Fruit fly (Drosophila melanogaster) whole organism, embryonic: ENCODE data around the gene CG9107.

Experiments used
- Adf1 ChIP-seq: fragments of 200-800 bp; sonication (Bioruptor generic); IDR thresholded peaks from 2 replicates; pipeline ENCODE4 v1.3.6; 2022; ENCODE audit warnings: missing biosample characterization, missing genetic modification characterization
- Aef1 ChIP-seq: fragments of 200-800 bp; sonication (Bioruptor generic); IDR thresholded peaks from 3 replicates; pipeline ENCODE4 v1.3.6; 2022; ENCODE audit warnings: missing biosample characterization, missing genetic modification characterization
- B-H1 ChIP-seq: fragments of 200-800 bp; sonication (Bioruptor generic); IDR thresholded peaks from 3 replicates; pipeline ENCODE4 v1.3.6; 2022; ENCODE audit warnings: missing biosample characterization, missing genetic modification characterization
- CG10565 ChIP-seq: fragments of 200-800 bp; sonication (Bioruptor generic); optimal IDR thresholded peaks from 3 replicates; lab custom pipeline; 2016; ENCODE audit warnings: missing biosample characterization, mild to moderate bottlenecking, missing genetic modification characterization
- CG12299 ChIP-seq: fragments of 200-800 bp; sonication (Bioruptor generic); optimal IDR thresholded peaks from 2 replicates; lab custom pipeline; 2018; ENCODE audit warnings: missing biosample characterization, mild to moderate bottlenecking, missing genetic modification characterization
- CG12391 ChIP-seq: fragments of 200-800 bp; sonication (Bioruptor generic); optimal IDR thresholded peaks from 3 replicates; lab custom pipeline; 2018; ENCODE audit warnings: missing biosample characterization, mild to moderate bottlenecking, missing genetic modification characterization, moderate library complexity
- CG15073 ChIP-seq: fragments of 200-800 bp; sonication (Bioruptor generic); optimal IDR thresholded peaks from 2 replicates; lab custom pipeline; 2016; ENCODE audit warnings: missing biosample characterization, missing genetic modification characterization
- CG15601 ChIP-seq: fragments of 200-800 bp; sonication (Bioruptor generic); optimal IDR thresholded peaks from 3 replicates; lab custom pipeline; 2019; ENCODE audit warnings: missing biosample characterization, mild to moderate bottlenecking, missing genetic modification characterization, moderate library complexity
- CG1647 ChIP-seq: fragments of 200-800 bp; sonication (Bioruptor generic); optimal IDR thresholded peaks from 3 replicates; lab custom pipeline; 2016; ENCODE audit warnings: missing biosample characterization, missing genetic modification characterization
- CG17359 ChIP-seq: fragments of 200-800 bp; sonication (Bioruptor generic); optimal IDR thresholded peaks from 3 replicates; lab custom pipeline; 2018; ENCODE audit warnings: missing biosample characterization, mild to moderate bottlenecking, missing genetic modification characterization, moderate library complexity
- CG17612 ChIP-seq: fragments of 200-800 bp; sonication (Bioruptor generic); IDR thresholded peaks from 2 replicates; pipeline ENCODE4 v1.3.6; 2022; ENCODE audit warnings: missing biosample characterization, missing genetic modification characterization
- CG17802 ChIP-seq: fragments of 200-800 bp; sonication (Bioruptor generic); optimal IDR thresholded peaks from 2 replicates; lab custom pipeline; 2018; ENCODE audit warnings: missing biosample characterization, mild to moderate bottlenecking, missing genetic modification characterization, moderate library complexity
- CG2875 ChIP-seq: fragments of 200-800 bp; sonication (Bioruptor generic); optimal IDR thresholded peaks from 2 replicates; lab custom pipeline; 2017; ENCODE audit warnings: missing biosample characterization, mild to moderate bottlenecking, missing genetic modification characterization, missing genetic modification reagents
- CG4328 ChIP-seq: fragments of 200-800 bp; sonication (Bioruptor generic); optimal IDR thresholded peaks from 3 replicates; lab custom pipeline; 2017; ENCODE audit warnings: missing biosample characterization, missing genetic modification reagents, missing genetic modification characterization
- CG6689 ChIP-seq: fragments of 200-800 bp; sonication (Bioruptor generic); IDR thresholded peaks from 2 replicates; pipeline ENCODE4 v1.3.6; 2022; ENCODE audit warnings: missing biosample characterization, missing genetic modification characterization
- CG6791 ChIP-seq: fragments of 200-800 bp; sonication (Bioruptor generic); IDR thresholded peaks from 3 replicates; pipeline ENCODE4 v1.3.6; 2022; ENCODE audit warnings: missing biosample characterization, missing genetic modification characterization; ENCODE audit not compliant: partially characterized antibody
- CG7556 ChIP-seq: fragments of 200-800 bp; sonication (Bioruptor generic); optimal IDR thresholded peaks from 2 replicates; lab custom pipeline; 2017; ENCODE audit warnings: missing biosample characterization, mild to moderate bottlenecking, missing genetic modification characterization
- CG9215 ChIP-seq: fragments of 200-800 bp; sonication (Bioruptor generic); IDR thresholded peaks from 2 replicates; pipeline ENCODE4 v1.3.6; 2022; ENCODE audit warnings: missing biosample characterization, missing genetic modification characterization
- CG9609 ChIP-seq: fragments of 200-800 bp; sonication (Bioruptor generic); optimal IDR thresholded peaks from 3 replicates; lab custom pipeline; 2016; ENCODE audit warnings: missing biosample characterization, missing genetic modification characterization
- CG9727 ChIP-seq: fragments of 200-800 bp; sonication (Bioruptor generic); optimal IDR thresholded peaks from 3 replicates; lab custom pipeline; 2017; ENCODE audit warnings: missing biosample characterization, mild to moderate bottlenecking, missing genetic modification characterization
- Chrac-16 ChIP-seq: fragments of 200-800 bp; sonication (Bioruptor generic); optimal IDR thresholded peaks from 3 replicates; lab custom pipeline; 2016; ENCODE audit warnings: missing biosample characterization, missing genetic modification characterization
- Eip74EF ChIP-seq, 2 experiments: fragments of 200-800 bp in 1 of 2; fragments of >200 bp in 1 of 2; sonication (Bioruptor generic) in 1 of 2; optimal IDR thresholded peaks; 2 replicates each; lab custom pipeline; 2017 to 2019; ENCODE audit warnings: missing biosample characterization in 2 of 2, missing genetic modification characterization in 2 of 2, mild to moderate bottlenecking in 1 of 2, moderate library complexity in 1 of 2
- Lpt ChIP-seq: fragments of >200 bp; optimal IDR thresholded peaks from 2 replicates; lab custom pipeline; 2018; ENCODE audit warnings: missing biosample characterization, missing genetic modification characterization
- Mes4 ChIP-seq: fragments of 200-800 bp; sonication (Bioruptor generic); optimal IDR thresholded peaks from 2 replicates; lab custom pipeline; 2016; ENCODE audit warnings: missing biosample characterization, missing genetic modification characterization
- Nf-YC ChIP-seq: fragments of 200-800 bp; optimal IDR thresholded peaks from 3 replicates; lab custom pipeline; 2019; ENCODE audit warnings: missing biosample characterization, mild to moderate bottlenecking, missing genetic modification characterization, moderate library complexity
- NfI ChIP-seq: fragments of 200-800 bp; sonication (Bioruptor generic); optimal IDR thresholded peaks from 3 replicates; lab custom pipeline; 2018; ENCODE audit warnings: missing biosample characterization, mild to moderate bottlenecking, missing genetic modification characterization, moderate library complexity
- Oli ChIP-seq: fragments of 200-800 bp; sonication (Bioruptor generic); optimal IDR thresholded peaks from 2 replicates; lab custom pipeline; 2018; ENCODE audit warnings: missing biosample characterization, mild to moderate bottlenecking, missing genetic modification characterization, moderate library complexity
- al ChIP-seq: fragments of 200-800 bp; sonication (Bioruptor generic); IDR thresholded peaks from 2 replicates; pipeline ENCODE4 v1.3.6; 2022; ENCODE audit warnings: missing biosample characterization, missing genetic modification characterization
- aop ChIP-seq: fragments of 200-800 bp; sonication (Bioruptor generic); IDR thresholded peaks from 2 replicates; pipeline ENCODE4 v1.3.6; 2022; ENCODE audit warnings: missing biosample characterization, missing genetic modification characterization
- ap ChIP-seq: fragments of 200-800 bp; sonication (Bioruptor generic); IDR thresholded peaks from 2 replicates; pipeline ENCODE4 v1.3.6; 2022; ENCODE audit warnings: missing biosample characterization, missing genetic modification characterization
- ara ChIP-seq: fragments of 200-800 bp; sonication (Bioruptor generic); IDR thresholded peaks from 2 replicates; pipeline ENCODE4 v1.3.6; 2022; ENCODE audit warnings: missing biosample characterization, missing genetic modification characterization
- ato ChIP-seq: fragments of 200-800 bp; sonication (Bioruptor generic); IDR thresholded peaks from 2 replicates; pipeline ENCODE4 v1.3.6; 2022; ENCODE audit warnings: missing biosample characterization, missing genetic modification characterization; ENCODE audit not compliant: partially characterized antibody
- az2 ChIP-seq: fragments of 200-800 bp; sonication (Bioruptor generic); optimal IDR thresholded peaks from 3 replicates; lab custom pipeline; 2016; ENCODE audit warnings: missing biosample characterization, missing genetic modification characterization
- bbx ChIP-seq: fragments of 200-800 bp; sonication (Bioruptor generic); IDR thresholded peaks from 2 replicates; pipeline ENCODE4 v1.3.6; 2022; ENCODE audit warnings: missing biosample characterization, missing genetic modification characterization; ENCODE audit not compliant: partially characterized antibody
- croc ChIP-seq: fragments of 200-800 bp; sonication (Bioruptor generic); conservative IDR thresholded peaks from 3 replicates; pipeline ENCODE4 v1.3.6; 2022; ENCODE audit warnings: missing biosample characterization, missing genetic modification characterization
- dmrt99B ChIP-seq: fragments of 200-800 bp; sonication (Bioruptor generic); optimal IDR thresholded peaks from 2 replicates; lab custom pipeline; 2018; ENCODE audit warnings: missing biosample characterization, mild to moderate bottlenecking, missing genetic modification characterization, moderate library complexity
- gfzf ChIP-seq: fragments of 200-800 bp; sonication (Bioruptor generic); optimal IDR thresholded peaks from 2 replicates; lab custom pipeline; 2016; ENCODE audit warnings: missing biosample characterization, mild to moderate bottlenecking, missing genetic modification characterization, moderate library complexity
- gsb ChIP-seq: fragments of 200-800 bp; sonication (Bioruptor generic); IDR thresholded peaks from 2 replicates; pipeline ENCODE4 v1.3.6; 2022; ENCODE audit warnings: missing biosample characterization, missing genetic modification characterization
- ind ChIP-seq: fragments of 200-800 bp; sonication (Bioruptor generic); optimal IDR thresholded peaks from 3 replicates; lab custom pipeline; 2016; ENCODE audit warnings: missing biosample characterization, missing genetic modification characterization
- kay ChIP-seq: fragments of 200-800 bp; sonication (Bioruptor generic); optimal IDR thresholded peaks from 2 replicates; lab custom pipeline; 2016; ENCODE audit warnings: missing biosample characterization, missing genetic modification characterization
- ken ChIP-seq: fragments of 200-800 bp; sonication (Bioruptor generic); IDR thresholded peaks from 3 replicates; pipeline ENCODE4 v1.3.6; 2022; ENCODE audit warnings: missing biosample characterization, missing genetic modification characterization
- phol ChIP-seq: fragments of 200-800 bp; sonication (Bioruptor generic); optimal IDR thresholded peaks from 3 replicates; lab custom pipeline; 2018; ENCODE audit warnings: missing biosample characterization, mild to moderate bottlenecking, missing genetic modification characterization, moderate library complexity
- pnt ChIP-seq: fragments of 200-800 bp; sonication (Bioruptor generic); optimal IDR thresholded peaks from 3 replicates; lab custom pipeline; 2016; ENCODE audit warnings: missing biosample characterization, missing genetic modification characterization
- psq ChIP-seq: fragments of 200-800 bp; sonication (Bioruptor generic); optimal IDR thresholded peaks from 2 replicates; lab custom pipeline; 2017; ENCODE audit warnings: missing biosample characterization, missing genetic modification characterization
- pzg ChIP-seq: fragments of 200-800 bp; sonication (Bioruptor generic); optimal IDR thresholded peaks from 3 replicates; lab custom pipeline; 2018; ENCODE audit warnings: missing biosample characterization, mild to moderate bottlenecking, missing genetic modification characterization, moderate library complexity
- salm ChIP-seq: fragments of 200-800 bp; sonication (Bioruptor generic); optimal IDR thresholded peaks from 2 replicates; lab custom pipeline; 2018; ENCODE audit warnings: missing biosample characterization, mild to moderate bottlenecking, missing genetic modification characterization
- sima ChIP-seq: fragments of 200-800 bp; sonication (Bioruptor generic); optimal IDR thresholded peaks from 2 replicates; lab custom pipeline; 2016; ENCODE audit warnings: missing biosample characterization, missing genetic modification characterization
- slp2 ChIP-seq: fragments of 200-800 bp; sonication (Bioruptor generic); optimal IDR thresholded peaks from 2 replicates; lab custom pipeline; 2016; ENCODE audit warnings: missing biosample characterization, missing genetic modification characterization
- tap ChIP-seq: fragments of 200-800 bp; optimal IDR thresholded peaks from 3 replicates; lab custom pipeline; 2019; ENCODE audit warnings: missing biosample characterization, mild to moderate bottlenecking, missing genetic modification characterization, moderate library complexity
- twi ChIP-seq: fragments of 200-800 bp; optimal IDR thresholded peaks from 2 replicates; lab custom pipeline; 2019; ENCODE audit warnings: missing biosample characterization, mild to moderate bottlenecking, missing genetic modification characterization, moderate library complexity
- wdn ChIP-seq: fragments of 200-800 bp; sonication (Bioruptor generic); IDR thresholded peaks from 2 replicates; pipeline ENCODE4 v1.3.6; 2022; ENCODE audit warnings: missing biosample characterization, missing genetic modification characterization
- yki ChIP-seq: fragments of >200 bp; optimal IDR thresholded peaks from 3 replicates; lab custom pipeline; 2018
- zf30C ChIP-seq: fragments of 200-800 bp; sonication (Bioruptor generic); optimal IDR thresholded peaks from 3 replicates; lab custom pipeline; 2018; ENCODE audit warnings: missing biosample characterization, mild to moderate bottlenecking, missing genetic modification characterization

CG9107 gene

DNA sequence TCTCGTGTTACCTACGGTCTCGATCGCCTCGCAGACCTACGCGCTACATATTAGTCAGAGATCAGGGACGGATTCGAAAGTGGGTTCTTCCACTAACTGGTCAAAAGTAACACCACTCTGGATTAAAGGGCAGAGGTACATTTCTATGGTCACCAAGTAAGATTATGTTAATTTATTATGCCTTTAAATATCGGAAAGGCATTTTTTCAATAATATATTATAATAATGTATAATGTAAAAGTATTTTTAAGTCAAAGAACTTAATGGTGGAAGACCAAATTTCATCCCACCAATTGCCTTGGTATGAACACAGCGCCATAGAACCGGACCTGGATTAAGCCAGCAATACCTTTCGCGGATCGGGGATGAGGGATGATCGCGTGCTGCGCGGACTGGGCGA is 1.5 kb downstream of the CG9107 start (continued):
- TF ChIP-seq CG12391 (tag; lab: Kevin White, UChicago) (no peak), slp2 (GFP tag; lab: Kevin White, UChicago) (no peak), CG9727 (GFP tag; lab: Kevin White, UChicago) (peak; percentile 52), psq (GFP tag; lab: Kevin White, UChicago) (no peak), CG17802 (no peak), CG12299 (tag; lab: Kevin White, UChicago) (no peak), sima (no peak), dmrt99B (tag; lab: Kevin White, UChicago) (peak; percentile 29), phol (peak; percentile 58), NfI (no peak), CG17359 (tag; lab: Kevin White, UChicago) (peak; percentile 18), Chrac-16 (GFP tag; lab: Kevin White, UChicago) (no peak), gfzf (GFP tag; lab: Kevin White, UChicago) (no peak), az2 (no peak), pnt (GFP tag; lab: Kevin White, UChicago) (no peak), CG4328 (GFP tag; lab: Kevin White, UChicago) (no peak), wdn (no peak), zf30C (GFP tag; lab: Kevin White, UChicago) (no peak), CG7556 (no peak), twi (tag; lab: Kevin White, UChicago) (no peak), CG6689 (GFP tag; lab: Robert Waterston, UW) (0 out of 2 replicates have a peak, but pooled peaks have one; percentile 24), Aef1 (GFP tag; lab: Robert Waterston, UW) (no peak), ato (GFP tag; lab: Robert Waterston, UW) (no peak), CG9609 (GFP tag; lab: Kevin White, UChicago) (no peak), ap (GFP tag; lab: Robert Waterston, UW) (no peak), CG2875 (GFP tag; lab: Kevin White, UChicago) (no peak), CG10565 (GFP tag; lab: Kevin White, UChicago) (no peak), CG17612 (GFP tag; lab: Robert Waterston, UW) (no peak), salm (tag; lab: Kevin White, UChicago) (no peak), yki (lab: Kevin White, UChicago) (no peak), CG15601 (tag; lab: Kevin White, UChicago) (peak; percentile 17), Eip74EF (GFP tag; optimal IDR thresholded peaks at IDR 0.05; lab: Kevin White, UChicago) (no peak), Mes4 (no peak), tap (tag; lab: Kevin White, UChicago) (no peak), pzg (GFP tag; lab: Kevin White, UChicago) (no peak), croc (GFP tag; lab: Robert Waterston, UW) (peak; percentile 33; the same call in 1 of the 3 replicates), CG15073 (GFP tag; lab: Kevin White, UChicago) (no peak), bbx (GFP tag; lab: Robert Waterston, UW) (no peak), Adf1 (GFP tag; lab: Robert Waterston, UW) (no peak), al (GFP tag; lab: Robert Waterston, UW) (no peak), aop (GFP tag; lab: Robert Waterston, UW) (no peak), Nf-YC (no peak), gsb (GFP tag; lab: Robert Waterston, UW) (no peak), Lpt (GFP tag; lab: Kevin White, UChicago) (no peak), kay (GFP tag; lab: Kevin White, UChicago) (no peak), CG1647 (no peak), CG9215 (GFP tag; lab: Robert Waterston, UW) (no peak), B-H1 (GFP tag; lab: Robert Waterston, UW) (no peak), CG6791 (GFP tag; lab: Robert Waterston, UW) (no peak), ken (GFP tag; lab: Robert Waterston, UW) (no peak), ind (GFP tag; lab: Kevin White, UChicago) (no peak), ara (GFP tag; lab: Robert Waterston, UW) (no peak), Oli (tag; lab: Kevin White, UChicago) (no peak)
